Fruit fly (Drosophila melanogaster): Measurements from ENCODE around the gene CG32640.

Gene CG32640

dm6 chrX:13211357-13212137 lies 33.7 kb downstream of the CG32640 start, which contains the start of gene sno:
TSS of gene sno (minus strand) at chrX:13211674.
- TF ChIP-seq svp (GFP tag) (peak; percentile 39), CG6163 (GFP tag; IDR thresholded peaks at IDR 0.05) (peak; percentile 23; the same call in 1 of the 3 replicates), Eip78C (GFP tag) (peak; percentile 40), vri (GFP tag; optimal IDR thresholded peaks at IDR 0.05) (peak; percentile 61), CG10631 (GFP tag; optimal IDR thresholded peaks at IDR 0.05) (peak; percentile 7), Lpt (GFP tag; optimal IDR thresholded peaks at IDR 0.05) (no peak), achi (GFP tag; optimal IDR thresholded peaks at IDR 0.05) (peak; percentile 56), CG15336 (GFP tag; IDR thresholded peaks at IDR 0.05) (peak; percentile 20; the same call in 1 of the 2 replicates), Ets21C (GFP tag; optimal IDR thresholded peaks at IDR 0.05) (no peak), Hr39 (GFP tag; optimal IDR thresholded peaks at IDR 0.05) (no peak)

dm6 chrX:13212138-13212481 lies 34.3 kb downstream of the CG32640 start, which contains the start of gene REG:
TSS of gene REG (plus strand) at chrX:13212325.
- TF ChIP-seq OdsH (GFP tag; optimal IDR thresholded peaks at IDR 0.05) (no peak), Eip78C (GFP tag) (peak; percentile 28)

- TF ChIP-seq dsx (GFP tag; optimal IDR thresholded peaks at IDR 0.05; ENCODE audit: poor library complexity, severe bottlenecking) (peak; percentile 12), CG10631 (GFP tag; optimal IDR thresholded peaks at IDR 0.05) (peak; percentile 65), Sox15 (GFP tag; optimal IDR thresholded peaks at IDR 0.05) (no peak), achi (GFP tag; optimal IDR thresholded peaks at IDR 0.05) (peak; percentile 58), CG11902 (GFP tag; optimal IDR thresholded peaks at IDR 0.05) (no peak), eg (GFP tag; IDR thresholded peaks at IDR 0.05) (peak; percentile 76), lz (GFP tag; optimal IDR thresholded peaks at IDR 0.05) (peak; percentile 54), CG7368 (GFP tag; optimal IDR thresholded peaks at IDR 0.05) (peak; percentile 52), Gug (GFP tag; IDR thresholded peaks at IDR 0.05) (peak; percentile 65), CG1621 (tag; optimal IDR thresholded peaks at IDR 0.05) (peak; percentile 43), CG8632 (GFP tag; optimal IDR thresholded peaks at IDR 0.05) (peak; percentile 37), Met (GFP tag; optimal IDR thresholded peaks at IDR 0.05) (peak; percentile 64), CG9139 (GFP tag; optimal IDR thresholded peaks at IDR 0.05) (no peak), CG31627 (GFP tag; optimal IDR thresholded peaks at IDR 0.05) (peak; percentile 62), esn (GFP tag; optimal IDR thresholded peaks at IDR 0.05) (peak; percentile 74), CG34406 (GFP tag; optimal IDR thresholded peaks at IDR 0.05) (peak; percentile 46), CG8119 (GFP tag; IDR thresholded peaks at IDR 0.05) (peak; percentile 58; the same call in 2 of the 3 replicates), CG32006 (GFP tag; optimal IDR thresholded peaks at IDR 0.05) (peak; percentile 66), net (GFP tag; optimal IDR thresholded peaks at IDR 0.05) (peak; percentile 55), Lpt (GFP tag; optimal IDR thresholded peaks at IDR 0.05) (peak; percentile 58), topi (GFP tag; optimal IDR thresholded peaks at IDR 0.05) (peak; percentile 68), Eip78C (GFP tag) (peak; percentile 92), OdsH (GFP tag; optimal IDR thresholded peaks at IDR 0.05) (peak; percentile 74), CG11762 (GFP tag; optimal IDR thresholded peaks at IDR 0.05; ENCODE audit: insufficient read depth) (peak; percentile 27), Sox14 (GFP tag; optimal IDR thresholded peaks at IDR 0.05) (peak; percentile 59), fd59A (GFP tag; optimal IDR thresholded peaks at IDR 0.05) (no peak), dac (GFP tag; optimal IDR thresholded peaks at IDR 0.05) (peak; percentile 1), Hr4 (GFP tag; optimal IDR thresholded peaks at IDR 0.05) (peak; percentile 73), CG4318 (GFP tag; optimal IDR thresholded peaks at IDR 0.05) (no peak), vri (GFP tag; optimal IDR thresholded peaks at IDR 0.05) (no peak), Eip75B (GFP tag; optimal IDR thresholded peaks at IDR 0.05) (peak; percentile 66), Eip93F (GFP tag; optimal IDR thresholded peaks at IDR 0.05) (no peak), fkh (GFP tag; optimal IDR thresholded peaks at IDR 0.05) (no peak), ss (GFP tag; optimal IDR thresholded peaks at IDR 0.05) (no peak), CG11294 (GFP tag; IDR thresholded peaks at IDR 0.05) (peak; percentile 26; the same call in 1 of the 2 replicates), CG8319 (GFP tag; optimal IDR thresholded peaks at IDR 0.05) (peak; percentile 43), CG3919 (GFP tag; optimal IDR thresholded peaks at IDR 0.05) (peak; percentile 70), Sox102F (GFP tag; optimal IDR thresholded peaks at IDR 0.05) (peak; percentile 43), CG3032 (tag; optimal IDR thresholded peaks at IDR 0.05) (peak; percentile 36), cyc (GFP tag; optimal IDR thresholded peaks at IDR 0.05) (peak; percentile 56), Ets21C (GFP tag; optimal IDR thresholded peaks at IDR 0.05) (peak; percentile 31), pdm3 (GFP tag; optimal IDR thresholded peaks at IDR 0.05) (peak; percentile 74)
These were observed 36.3 kb downstream of the CG32640 start for dm6 chrX:13214056-13214455.

Data from whole organism, prepupa.